Fruit fly (Drosophila melanogaster) whole organism, prepupa: Measurements from ENCODE around the gene CG32453.

Source experiments
- Blimp-1 ChIP-seq: fragments of 200-800 bp; sonication (Bioruptor generic); optimal IDR thresholded peaks from 3 replicates; lab custom pipeline; 2017; ENCODE audit warnings: missing biosample characterization, missing genetic modification characterization, mild to moderate bottlenecking, moderate library complexity, missing genetic modification reagents
- CG15336 ChIP-seq: fragments of 200-800 bp; sonication (Bioruptor generic); IDR thresholded peaks from 2 replicates; pipeline ENCODE4 v1.3.6; 2022; ENCODE audit warnings: missing biosample characterization, missing genetic modification characterization
- CG1621 ChIP-seq: fragments of 200-800 bp; sonication (Bioruptor generic); optimal IDR thresholded peaks from 3 replicates; lab custom pipeline; 2018; ENCODE audit warnings: missing biosample characterization, mild to moderate bottlenecking, missing genetic modification characterization
- CG6854 ChIP-seq: fragments of 200-800 bp; sonication (Bioruptor generic); optimal IDR thresholded peaks from 2 replicates; lab custom pipeline; 2017; ENCODE audit warnings: missing biosample characterization, mild to moderate bottlenecking, missing genetic modification characterization
- Hr38 ChIP-seq: sonication (Bioruptor generic); optimal IDR thresholded peaks from 2 replicates; lab custom pipeline; 2016; ENCODE audit warnings: missing biosample characterization, missing genetic modification characterization
- Lpt ChIP-seq: fragments of 200-800 bp; sonication (Bioruptor generic); optimal IDR thresholded peaks from 3 replicates; lab custom pipeline; 2016; ENCODE audit warnings: missing biosample characterization, missing genetic modification characterization
- Met ChIP-seq: fragments of 200-800 bp; sonication (Bioruptor generic); optimal IDR thresholded peaks from 3 replicates; lab custom pipeline; 2016; ENCODE audit warnings: missing biosample characterization, missing genetic modification characterization
- eg ChIP-seq: fragments of 200-800 bp; sonication (Bioruptor generic); IDR thresholded peaks from 3 replicates; pipeline ENCODE4 v1.3.6; 2022; ENCODE audit warnings: missing biosample characterization, missing genetic modification characterization
- spab ChIP-seq: fragments of 200-800 bp; sonication (Bioruptor generic); optimal IDR thresholded peaks from 2 replicates; lab custom pipeline; 2017; ENCODE audit warnings: missing biosample characterization, mild to moderate bottlenecking, missing genetic modification characterization, missing genetic modification reagents
- topi ChIP-seq: fragments of 200-800 bp; sonication (Bioruptor generic); optimal IDR thresholded peaks from 3 replicates; lab custom pipeline; 2016; ENCODE audit warnings: missing biosample characterization, missing genetic modification characterization

- TF ChIP-seq Lpt (GFP tag; lab: Kevin White, UChicago), result no peak
- TF ChIP-seq CG15336 (GFP tag; lab: Robert Waterston, UW), result no peak
- no peak for TF ChIP-seq spab (GFP tag; lab: Kevin White, UChicago)
- no peak for TF ChIP-seq topi
- TF ChIP-seq Hr38 (GFP tag; lab: Kevin White, UChicago), result no peak
- TF ChIP-seq Met (GFP tag; lab: Kevin White, UChicago), result no peak
- TF ChIP-seq CG6854 (GFP tag; lab: Kevin White, UChicago), result no peak
- no peak for TF ChIP-seq eg (GFP tag; lab: Robert Waterston, UW)
- TF ChIP-seq Blimp-1 (GFP tag; lab: Kevin White, UChicago), result no peak
- TF ChIP-seq CG1621 (tag; lab: Kevin White, UChicago), result peak; percentile 21
Observed at dm6 chr3L:22724046-22724771, 27.2 kb downstream of the CG32453 start.
